Fruit fly (Drosophila melanogaster) whole organism, prepupa: ENCODE results near the gene Ptip.
A peak's percentile ranks its signal among the peaks of the same experiment; 100 is the strongest.

Experiments
- Blimp-1 ChIP-seq: fragments of 200-800 bp; sonication (Bioruptor generic); optimal IDR thresholded peaks from 3 replicates; lab custom pipeline; 2017; ENCODE audit warnings: missing biosample characterization, missing genetic modification characterization, mild to moderate bottlenecking, moderate library complexity, missing genetic modification reagents
- CG10669 ChIP-seq: fragments of 200-800 bp; sonication (Bioruptor generic); optimal IDR thresholded peaks from 3 replicates; lab custom pipeline; 2018; ENCODE audit warnings: missing biosample characterization, mild to moderate bottlenecking, missing genetic modification characterization, moderate library complexity
- CG3032 ChIP-seq: fragments of 200-800 bp; optimal IDR thresholded peaks from 2 replicates; lab custom pipeline; 2019; ENCODE audit warnings: missing biosample characterization, mild to moderate bottlenecking, missing genetic modification characterization, moderate library complexity
- CG6808 ChIP-seq: fragments of 200-800 bp; sonication (Bioruptor generic); optimal IDR thresholded peaks from 3 replicates; lab custom pipeline; 2017; ENCODE audit warnings: missing biosample characterization, missing genetic modification characterization, mild to moderate bottlenecking, moderate library complexity, missing genetic modification reagents
- Lpt ChIP-seq: fragments of 200-800 bp; sonication (Bioruptor generic); optimal IDR thresholded peaks from 3 replicates; lab custom pipeline; 2016; ENCODE audit warnings: missing biosample characterization, missing genetic modification characterization
- Sox102F ChIP-seq: fragments of 200-800 bp; sonication (Bioruptor generic); optimal IDR thresholded peaks from 2 replicates; lab custom pipeline; 2016; ENCODE audit warnings: missing biosample characterization, mild to moderate bottlenecking, missing genetic modification characterization
- spab ChIP-seq: fragments of 200-800 bp; sonication (Bioruptor generic); optimal IDR thresholded peaks from 2 replicates; lab custom pipeline; 2017; ENCODE audit warnings: missing biosample characterization, mild to moderate bottlenecking, missing genetic modification characterization, missing genetic modification reagents

DNA sequence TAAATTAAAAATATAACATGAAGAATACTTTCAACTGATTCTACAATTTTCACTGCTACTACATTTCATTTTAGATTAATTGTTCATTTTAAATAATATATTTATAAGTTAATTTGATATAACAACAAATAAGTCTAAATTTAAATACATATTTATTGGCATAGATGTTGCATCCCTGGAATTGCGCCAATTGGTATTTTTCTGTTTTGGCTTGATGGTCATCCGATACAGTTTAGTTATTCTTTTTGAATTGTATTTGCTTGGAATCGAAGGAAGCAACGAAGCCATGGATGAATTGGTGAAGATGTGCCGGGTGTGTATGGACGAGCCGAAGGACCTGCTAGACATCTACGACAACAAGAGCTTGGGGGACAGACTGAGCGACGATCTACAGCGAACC, 31.9 kb downstream of the Ptip start, which contains the start of gene CG17361:
- TF ChIP-seq CG6808 (GFP tag; lab: Kevin White, UChicago) (no peak), CG10669 (GFP tag; lab: Kevin White, UChicago) (no peak), Blimp-1 (no peak), CG3032 (peak; percentile 21), spab (GFP tag; lab: Kevin White, UChicago) (no peak), Sox102F (no peak), Lpt (no peak)
